Worm (Caenorhabditis elegans) whole organism, late embryonic: Measurements from ENCODE around the gene T26H5.8.

Source experiments
- C08G9.2 ChIP-seq: sonication (generic microtip); optimal IDR thresholded peaks from 2 replicates; lab custom pipeline; 2016; ENCODE audit warnings: mild to moderate bottlenecking, missing genetic modification characterization, moderate library complexity, missing compliant biosample characterization
- C38D4.7 ChIP-seq: fragments of 200-800 bp; sonication (Bioruptor generic); optimal IDR thresholded peaks from 2 replicates; lab custom pipeline; 2018; ENCODE audit warnings: mild to moderate bottlenecking, missing genetic modification characterization, moderate library complexity, missing compliant biosample characterization
- F13H6.1 ChIP-seq: sonication (generic microtip); optimal IDR thresholded peaks from 2 replicates; lab custom pipeline; 2016; ENCODE audit warnings: missing genetic modification characterization, missing compliant biosample characterization
- K02D7.2 ChIP-seq: sonication (generic microtip); optimal IDR thresholded peaks from 2 replicates; lab custom pipeline; 2017; ENCODE audit warnings: mild to moderate bottlenecking, missing genetic modification characterization, missing compliant biosample characterization
- K09A11.1 ChIP-seq: sonication (generic microtip); optimal IDR thresholded peaks from 2 replicates; lab custom pipeline; 2017; ENCODE audit warnings: antibody characterized with exemption, mild to moderate bottlenecking, missing genetic modification characterization, missing compliant biosample characterization; ENCODE audit not compliant: insufficient read depth
- Y22D7AL.16 ChIP-seq: sonication (generic microtip); optimal IDR thresholded peaks from 2 replicates; lab custom pipeline; 2016; ENCODE audit warnings: missing genetic modification characterization, missing compliant biosample characterization
- ahr-1 ChIP-seq: sonication (generic microtip); optimal IDR thresholded peaks from 2 replicates; lab custom pipeline; 2016; ENCODE audit warnings: missing genetic modification characterization, missing compliant biosample characterization
- ama-1 ChIP-seq: fragments of 150-350 bp; optimal IDR thresholded peaks from 2 replicates; lab custom pipeline; 2014
- ceh-19 ChIP-seq: fragments of 200-800 bp; sonication (Bioruptor generic); optimal IDR thresholded peaks from 2 replicates; lab custom pipeline; 2018; ENCODE audit warnings: mild to moderate bottlenecking, missing genetic modification characterization, missing compliant biosample characterization
- ceh-30 ChIP-seq: fragments of 150-350 bp; optimal IDR thresholded peaks from 2 replicates; lab custom pipeline; 2014; ENCODE audit warnings: missing biosample characterization, missing genetic modification characterization
- ceh-31 ChIP-seq: sonication (generic microtip); optimal IDR thresholded peaks from 2 replicates; lab custom pipeline; 2016; ENCODE audit warnings: missing genetic modification characterization, missing compliant biosample characterization
- ceh-45 ChIP-seq: fragments of 200-800 bp; sonication (Bioruptor generic); IDR thresholded peaks from 2 replicates; pipeline ENCODE4 v1.3.6; 2022; ENCODE audit warnings: missing genetic modification reagents, missing genetic modification characterization, missing compliant biosample characterization
- ceh-6 ChIP-seq: fragments of 200-800 bp; sonication (Bioruptor generic); optimal IDR thresholded peaks from 2 replicates; lab custom pipeline; 2018; ENCODE audit warnings: mild to moderate bottlenecking, missing genetic modification characterization, missing compliant biosample characterization
- che-1 ChIP-seq: sonication (generic microtip); optimal IDR thresholded peaks from 2 replicates; lab custom pipeline; 2016; ENCODE audit warnings: mild to moderate bottlenecking, missing genetic modification characterization, missing compliant biosample characterization
- dve-1 ChIP-seq: sonication (generic microtip); optimal IDR thresholded peaks from 2 replicates; lab custom pipeline; 2017; ENCODE audit warnings: antibody characterized with exemption, mild to moderate bottlenecking, missing genetic modification characterization, missing compliant biosample characterization
- elt-2 ChIP-seq: sonication (generic microtip); optimal IDR thresholded peaks from 2 replicates; lab custom pipeline; 2016; ENCODE audit warnings: missing genetic modification reagents, missing genetic modification characterization, missing compliant biosample characterization
- elt-4 ChIP-seq: sonication (generic microtip); optimal IDR thresholded peaks from 2 replicates; lab custom pipeline; 2016; ENCODE audit warnings: missing genetic modification characterization, missing compliant biosample characterization
- ets-4 ChIP-seq: sonication (generic microtip); optimal IDR thresholded peaks from 2 replicates; lab custom pipeline; 2016; ENCODE audit warnings: missing genetic modification characterization, missing compliant biosample characterization
- fkh-10 ChIP-seq: fragments of 150-350 bp; optimal IDR thresholded peaks from 2 replicates; lab custom pipeline; 2014; ENCODE audit warnings: missing biosample characterization, missing genetic modification reagents, missing genetic modification characterization
- lim-6 ChIP-seq: sonication (generic microtip); optimal IDR thresholded peaks from 2 replicates; lab custom pipeline; 2016; ENCODE audit warnings: missing genetic modification characterization, missing compliant biosample characterization
- lin-11 ChIP-seq: fragments of 200-800 bp; sonication (Bioruptor generic); optimal IDR thresholded peaks from 2 replicates; lab custom pipeline; 2018; ENCODE audit warnings: mild to moderate bottlenecking, missing genetic modification characterization, missing compliant biosample characterization
- nfya-1 ChIP-seq: sonication (generic microtip); optimal IDR thresholded peaks from 2 replicates; lab custom pipeline; 2017; ENCODE audit warnings: missing genetic modification characterization, mild to moderate bottlenecking, missing compliant biosample characterization, antibody characterized with exemption, moderate library complexity
- nhr-232 ChIP-seq: sonication (generic microtip); optimal IDR thresholded peaks from 2 replicates; lab custom pipeline; 2016; ENCODE audit warnings: missing genetic modification characterization, missing compliant biosample characterization
- odd-2 ChIP-seq: sonication (generic microtip); optimal IDR thresholded peaks from 2 replicates; lab custom pipeline; 2017; ENCODE audit warnings: antibody characterized with exemption, mild to moderate bottlenecking, missing genetic modification characterization, missing compliant biosample characterization
- pag-3 ChIP-seq: sonication (generic microtip); optimal IDR thresholded peaks from 2 replicates; lab custom pipeline; 2016; ENCODE audit warnings: missing compliant biosample characterization, missing genetic modification characterization, borderline replicate concordance
- pat-9 ChIP-seq: fragments of 200-800 bp; sonication (Bioruptor generic); optimal IDR thresholded peaks from 2 replicates; lab custom pipeline; 2018; ENCODE audit warnings: mild to moderate bottlenecking, missing genetic modification characterization, moderate library complexity, missing compliant biosample characterization
- pax-1 ChIP-seq: fragments of 150-350 bp; optimal IDR thresholded peaks from 2 replicates; lab custom pipeline; 2014; ENCODE audit warnings: missing biosample characterization, missing genetic modification characterization
- pha-2 ChIP-seq: sonication (generic microtip); optimal IDR thresholded peaks from 2 replicates; lab custom pipeline; 2017; ENCODE audit warnings: mild to moderate bottlenecking, missing genetic modification characterization, missing compliant biosample characterization
- pqm-1 ChIP-seq: sonication (generic microtip); optimal IDR thresholded peaks from 2 replicates; lab custom pipeline; 2016; ENCODE audit warnings: missing genetic modification characterization, missing compliant biosample characterization
- pros-1 ChIP-seq: fragments of 150-350 bp; optimal IDR thresholded peaks from 2 replicates; lab custom pipeline; 2014; ENCODE audit warnings: missing biosample characterization, missing genetic modification reagents, missing genetic modification characterization
- rnt-1 ChIP-seq: sonication (generic microtip); optimal IDR thresholded peaks from 2 replicates; lab custom pipeline; 2016; ENCODE audit warnings: missing genetic modification characterization, missing compliant biosample characterization
- sdc-2 ChIP-seq: sonication (generic microtip); optimal IDR thresholded peaks from 2 replicates; lab custom pipeline; 2016; ENCODE audit warnings: missing genotype, missing genetic modification characterization, missing compliant biosample characterization
- sox-2 ChIP-seq: fragments of 200-800 bp; sonication (Bioruptor generic); IDR thresholded peaks from 2 replicates; pipeline ENCODE4 v1.3.6; 2022; ENCODE audit warnings: missing genetic modification reagents, missing genetic modification characterization, missing compliant biosample characterization
- tbx-2 ChIP-seq: sonication (generic microtip); optimal IDR thresholded peaks from 2 replicates; lab custom pipeline; 2016; ENCODE audit warnings: missing genetic modification characterization, missing compliant biosample characterization
- unc-55 ChIP-seq: sonication (generic microtip); optimal IDR thresholded peaks from 2 replicates; lab custom pipeline; 2017; ENCODE audit warnings: missing biosample characterization, missing genetic modification reagents, missing genetic modification characterization
- zip-5 ChIP-seq: sonication (generic microtip); optimal IDR thresholded peaks from 2 replicates; lab custom pipeline; 2016; ENCODE audit warnings: missing genetic modification characterization, missing compliant biosample characterization

The T26H5.8 gene

ce11 chrV:15448408-15448807 is 15.9 kb upstream of the T26H5.8 start, which contains the start of gene T26H5.4:
TSS of gene T26H5.4 (minus strand) at chrV:15448701.
- TF ChIP-seq elt-2 (peak; percentile 57), ceh-30 (no peak), ets-4 (tag; lab: Kevin White, UChicago) (no peak)
- TF ChIP-seq, all 69 proteins: peak for 1

ce11 chrV:15445437-15445836 is 12.9 kb upstream of the T26H5.8 start, which contains the start of gene srh-239:
TSS of gene srh-239 (plus strand) at chrV:15445737.
- TF ChIP-seq fkh-10 (no peak), K02D7.2 (tag; lab: Kevin White, UChicago) (no peak), lim-6 (tag; lab: Kevin White, UChicago) (no peak), ceh-6 (GFP tag; lab: Kevin White, UChicago) (no peak), ceh-19 (GFP tag; lab: Kevin White, UChicago) (no peak), pax-1 (tag; lab: Kevin White, UChicago) (no peak), che-1 (tag; lab: Kevin White, UChicago) (no peak), tbx-2 (no peak), K09A11.1 (tag; lab: Kevin White, UChicago) (no peak), pag-3 (tag; lab: Kevin White, UChicago) (no peak), pat-9 (tag; lab: Kevin White, UChicago) (no peak), elt-2 (no peak), C38D4.7 (GFP tag; lab: Kevin White, UChicago) (no peak), ama-1 (lab: Kevin White, UChicago) (no peak), ceh-31 (no peak)

ce11 chrV:15444615-15445014 is 12.1 kb upstream of the T26H5.8 start, which contains the start of gene T26H5.9:
TSS of gene T26H5.9 (plus strand) at chrV:15444916.
- TF ChIP-seq tbx-2 (no peak), elt-2 (no peak), ahr-1 (no peak), odd-2 (tag; lab: Kevin White, UChicago) (no peak), sdc-2 (tag; lab: Kevin White, UChicago) (no peak), dve-1 (tag; lab: Kevin White, UChicago) (no peak), pag-3 (tag; lab: Kevin White, UChicago) (no peak)

- TF ChIP-seq ahr-1: no peak
- no peak for TF ChIP-seq dve-1 (tag; lab: Kevin White, UChicago)
- no peak for TF ChIP-seq rnt-1 (tag; lab: Kevin White, UChicago)
- no peak for TF ChIP-seq C08G9.2
- TF ChIP-seq pqm-1 (tag; lab: Kevin White, UChicago): no peak
- TF ChIP-seq sox-2: no peak
- TF ChIP-seq unc-55 (GFP tag; lab: Kevin White, UChicago): no peak
- TF ChIP-seq F13H6.1 (tag; lab: Kevin White, UChicago): no peak
- TF ChIP-seq pros-1 (tag; lab: Kevin White, UChicago): no peak
- no peak for TF ChIP-seq nhr-232 (tag; lab: Kevin White, UChicago)
- TF ChIP-seq ceh-6 (GFP tag; lab: Kevin White, UChicago): no peak
- no peak for TF ChIP-seq pha-2 (tag; lab: Kevin White, UChicago)
- TF ChIP-seq nfya-1 (tag; lab: Kevin White, UChicago): no peak
- no peak for TF ChIP-seq ceh-45 (GFP tag; lab: Robert Waterston, UW)
- no peak for TF ChIP-seq Y22D7AL.16 (tag; lab: Kevin White, UChicago)
- no peak for TF ChIP-seq zip-5
- TF ChIP-seq ceh-31: no peak
- TF ChIP-seq, all 69 proteins: peak for 0
Observed at ce11 chrV:15444188-15444587, 11.7 kb upstream of the T26H5.8 start, which contains the start of gene T26H5.11. TSS of gene T26H5.11 (minus strand) at chrV:15444288.

ce11 chrV:15443708-15444107 is 11.2 kb upstream of the T26H5.8 start, which contains the start of gene T26H5.10:
TSS of gene T26H5.10 (minus strand) at chrV:15443808.
- TF ChIP-seq ceh-31 (no peak), lin-11 (tag; lab: Kevin White, UChicago) (no peak), elt-4 (tag; lab: Kevin White, UChicago) (no peak), zip-5 (no peak), tbx-2 (no peak)
- TF ChIP-seq, all 69 proteins: peak for 0
